Fruit fly (Drosophila melanogaster) whole organism, embryonic: ENCODE measurements around the gene Gem2.

ENCODE experiments used
- Adf1 ChIP-seq: fragments of 200-800 bp; sonication (Bioruptor generic); IDR thresholded peaks from 2 replicates; pipeline ENCODE4 v1.3.6; 2022; ENCODE audit warnings: missing biosample characterization, missing genetic modification characterization
- Atf-2 ChIP-seq: fragments of 200-800 bp; sonication (Bioruptor generic); optimal IDR thresholded peaks from 2 replicates; lab custom pipeline; 2016; ENCODE audit warnings: missing biosample characterization, missing genetic modification characterization
- CG10321 ChIP-seq: fragments of 200-800 bp; sonication (Bioruptor generic); IDR thresholded peaks from 2 replicates; pipeline ENCODE4 v1.3.6; 2022; ENCODE audit warnings: missing biosample characterization, missing genetic modification characterization
- CG10979 ChIP-seq: fragments of 200-800 bp; sonication (Bioruptor generic); optimal IDR thresholded peaks from 2 replicates; lab custom pipeline; 2018; ENCODE audit warnings: missing biosample characterization, mild to moderate bottlenecking, missing genetic modification characterization, moderate library complexity
- CG12219 ChIP-seq: fragments of 200-800 bp; sonication (Bioruptor generic); optimal IDR thresholded peaks from 3 replicates; lab custom pipeline; 2018; ENCODE audit warnings: missing biosample characterization, mild to moderate bottlenecking, missing genetic modification characterization
- CG1233 ChIP-seq: fragments of 200-800 bp; sonication (Bioruptor generic); optimal IDR thresholded peaks from 4 replicates; lab custom pipeline; 2018; ENCODE audit warnings: missing biosample characterization, mild to moderate bottlenecking, missing genetic modification characterization
- CG12659 ChIP-seq: fragments of 200-800 bp; sonication (Bioruptor generic); optimal IDR thresholded peaks from 3 replicates; lab custom pipeline; 2017; ENCODE audit warnings: mild to moderate bottlenecking, missing biosample characterization, missing genetic modification reagents, missing genetic modification characterization
- CG13894 ChIP-seq: fragments of 200-800 bp; sonication (Bioruptor generic); optimal IDR thresholded peaks from 3 replicates; lab custom pipeline; 2018; ENCODE audit warnings: missing biosample characterization, mild to moderate bottlenecking, missing genetic modification characterization, moderate library complexity
- CG17912 ChIP-seq: fragments of 200-800 bp; sonication (Bioruptor generic); optimal IDR thresholded peaks from 2 replicates; lab custom pipeline; 2018; ENCODE audit warnings: missing biosample characterization, mild to moderate bottlenecking, missing genetic modification characterization
- CG34376 ChIP-seq: fragments of 200-800 bp; sonication (Bioruptor generic); optimal IDR thresholded peaks from 2 replicates; lab custom pipeline; 2018; ENCODE audit warnings: missing biosample characterization, mild to moderate bottlenecking, missing genetic modification characterization
- CG34422 ChIP-seq: fragments of 200-800 bp; sonication (Bioruptor generic); IDR thresholded peaks from 3 replicates; pipeline ENCODE4 v1.3.6; 2022; ENCODE audit warnings: missing biosample characterization, missing genetic modification characterization
- CG4617 ChIP-seq: fragments of 200-800 bp; sonication (Bioruptor generic); optimal IDR thresholded peaks from 3 replicates; lab custom pipeline; 2016; ENCODE audit warnings: missing biosample characterization, missing genetic modification characterization, borderline replicate concordance
- CG6683 ChIP-seq: fragments of 200-800 bp; sonication (Bioruptor generic); optimal IDR thresholded peaks from 2 replicates; lab custom pipeline; 2017; ENCODE audit warnings: missing biosample characterization, mild to moderate bottlenecking, missing genetic modification characterization, missing genetic modification reagents
- CG7963 ChIP-seq: fragments of 200-800 bp; sonication (Bioruptor generic); IDR thresholded peaks from 3 replicates; pipeline ENCODE4 v1.3.6; 2022; ENCODE audit warnings: missing biosample characterization, missing genetic modification characterization; ENCODE audit not compliant: partially characterized antibody
- CG9437 ChIP-seq: fragments of 200-800 bp; sonication (Bioruptor generic); optimal IDR thresholded peaks from 2 replicates; lab custom pipeline; 2018; ENCODE audit warnings: missing biosample characterization, mild to moderate bottlenecking, missing genetic modification characterization
- CG9817 ChIP-seq: fragments of 200-800 bp; sonication (Bioruptor generic); optimal IDR thresholded peaks from 2 replicates; lab custom pipeline; 2018; ENCODE audit warnings: missing biosample characterization, mild to moderate bottlenecking, missing genetic modification characterization, moderate library complexity
- CHES-1-like ChIP-seq: fragments of 200-800 bp; sonication (Bioruptor generic); optimal IDR thresholded peaks from 2 replicates; lab custom pipeline; 2016; ENCODE audit warnings: missing biosample characterization, missing genetic modification characterization
- CoRest ChIP-seq: fragments of 200-800 bp; sonication (Bioruptor generic); optimal IDR thresholded peaks from 3 replicates; lab custom pipeline; 2018; ENCODE audit warnings: missing biosample characterization, mild to moderate bottlenecking, missing genetic modification characterization, moderate library complexity
- Dfd ChIP-seq, 2 experiments: fragments of >200 bp; optimal IDR thresholded peaks; 2 replicates each; lab custom pipeline; 2017; ENCODE audit warnings: missing biosample characterization in 2 of 2, missing genetic modification characterization in 2 of 2
- Doc2 ChIP-seq: fragments of 200-800 bp; sonication (Bioruptor generic); IDR thresholded peaks from 2 replicates; pipeline ENCODE4 v1.3.6; 2022; ENCODE audit warnings: missing biosample characterization, missing genetic modification characterization
- Hey ChIP-seq: fragments of 200-800 bp; sonication (Bioruptor generic); optimal IDR thresholded peaks from 3 replicates; lab custom pipeline; 2018; ENCODE audit warnings: missing biosample characterization, mild to moderate bottlenecking, missing genetic modification characterization
- Hsf ChIP-seq: fragments of 200-800 bp; sonication (Bioruptor generic); optimal IDR thresholded peaks from 3 replicates; lab custom pipeline; 2016; ENCODE audit warnings: missing biosample characterization, missing genetic modification characterization
- Lpt ChIP-seq: fragments of >200 bp; optimal IDR thresholded peaks from 2 replicates; lab custom pipeline; 2018; ENCODE audit warnings: missing biosample characterization, missing genetic modification characterization
- MESR4 ChIP-seq: fragments of 200-800 bp; sonication (Bioruptor generic); optimal IDR thresholded peaks from 2 replicates; lab custom pipeline; 2018; ENCODE audit warnings: missing biosample characterization, mild to moderate bottlenecking, missing genetic modification characterization, moderate library complexity
- Mad ChIP-seq: fragments of 200-800 bp; sonication (Bioruptor generic); optimal IDR thresholded peaks from 2 replicates; lab custom pipeline; 2016; ENCODE audit warnings: missing biosample characterization, missing genetic modification characterization
- Spps ChIP-seq: fragments of 200-800 bp; sonication (Bioruptor generic); optimal IDR thresholded peaks from 2 replicates; lab custom pipeline; 2018; ENCODE audit warnings: missing biosample characterization, mild to moderate bottlenecking, missing genetic modification characterization
- amos ChIP-seq: fragments of 200-800 bp; sonication (Bioruptor generic); IDR thresholded peaks from 2 replicates; pipeline ENCODE4 v1.3.6; 2022; ENCODE audit warnings: missing biosample characterization, missing genetic modification characterization; ENCODE audit not compliant: partially characterized antibody
- ara ChIP-seq: fragments of 200-800 bp; sonication (Bioruptor generic); IDR thresholded peaks from 2 replicates; pipeline ENCODE4 v1.3.6; 2022; ENCODE audit warnings: missing biosample characterization, missing genetic modification characterization
- bcd ChIP-seq: fragments of 200-800 bp; sonication (Bioruptor generic); optimal IDR thresholded peaks from 2 replicates; lab custom pipeline; 2017; ENCODE audit warnings: missing biosample characterization, mild to moderate bottlenecking, missing genetic modification characterization
- bowl ChIP-seq: fragments of 200-800 bp; sonication (Bioruptor generic); IDR thresholded peaks from 2 replicates; pipeline ENCODE4 v1.3.6; 2022; ENCODE audit warnings: missing biosample characterization, missing genetic modification characterization
- cas ChIP-seq: fragments of 200-800 bp; sonication (Bioruptor generic); IDR thresholded peaks from 2 replicates; pipeline ENCODE4 v1.3.6; 2022; ENCODE audit warnings: missing biosample characterization, missing genetic modification characterization
- crc ChIP-seq: fragments of 200-800 bp; sonication (Bioruptor generic); optimal IDR thresholded peaks from 2 replicates; lab custom pipeline; 2016; ENCODE audit warnings: missing biosample characterization, missing genetic modification characterization
- crol ChIP-seq: fragments of 200-800 bp; sonication (Bioruptor generic); IDR thresholded peaks from 2 replicates; pipeline ENCODE4 v1.3.6; 2022; ENCODE audit warnings: missing biosample characterization, missing genetic modification characterization
- ems ChIP-seq: fragments of 200-800 bp; sonication (Bioruptor generic); optimal IDR thresholded peaks from 3 replicates; lab custom pipeline; 2016; ENCODE audit warnings: missing biosample characterization, missing genetic modification characterization
- esg ChIP-seq: fragments of 200-800 bp; sonication (Bioruptor generic); conservative IDR thresholded peaks from 2 replicates; pipeline ENCODE4 v1.3.6; 2022; ENCODE audit warnings: missing biosample characterization, missing genetic modification characterization
- fd102C ChIP-seq: fragments of 200-800 bp; sonication (Bioruptor generic); optimal IDR thresholded peaks from 2 replicates; lab custom pipeline; 2018; ENCODE audit warnings: missing biosample characterization, mild to moderate bottlenecking, missing genetic modification characterization, moderate library complexity
- h ChIP-seq: fragments of >200 bp; optimal IDR thresholded peaks from 2 replicates; lab custom pipeline; 2017
- inv ChIP-seq: fragments of 200-800 bp; sonication (Bioruptor generic); IDR thresholded peaks from 2 replicates; pipeline ENCODE4 v1.3.6; 2022; ENCODE audit warnings: missing biosample characterization, missing genetic modification characterization; ENCODE audit not compliant: partially characterized antibody
- kay ChIP-seq: fragments of 200-800 bp; sonication (Bioruptor generic); optimal IDR thresholded peaks from 2 replicates; lab custom pipeline; 2016; ENCODE audit warnings: missing biosample characterization, missing genetic modification characterization
- klu ChIP-seq: fragments of 200-800 bp; sonication (Bioruptor generic); IDR thresholded peaks from 2 replicates; pipeline ENCODE4 v1.3.6; 2022; ENCODE audit warnings: missing biosample characterization, missing genetic modification characterization
- lola ChIP-seq, 3 experiments: fragments of >200 bp in 2 of 3; fragments of 200-800 bp in 1 of 3; sonication (Bioruptor generic) in 1 of 3; optimal IDR thresholded peaks; 2 replicates each; lab custom pipeline; 2017 to 2019; ENCODE audit warnings: missing biosample characterization in 3 of 3, missing genetic modification characterization in 3 of 3, mild to moderate bottlenecking in 1 of 3, moderate library complexity in 1 of 3
- luna ChIP-seq: fragments of 200-800 bp; sonication (Bioruptor generic); optimal IDR thresholded peaks from 2 replicates; lab custom pipeline; 2016; ENCODE audit warnings: missing biosample characterization, missing genetic modification characterization
- mam ChIP-seq: fragments of 200-800 bp; sonication (Bioruptor generic); optimal IDR thresholded peaks from 3 replicates; lab custom pipeline; 2016; ENCODE audit warnings: missing biosample characterization, missing genetic modification characterization
- pho ChIP-seq: fragments of 200-800 bp; sonication (Bioruptor generic); optimal IDR thresholded peaks from 2 replicates; lab custom pipeline; 2016; ENCODE audit warnings: missing biosample characterization, missing genetic modification characterization
- ranshi ChIP-seq: fragments of 200-800 bp; sonication (Bioruptor generic); IDR thresholded peaks from 2 replicates; pipeline ENCODE4 v1.3.6; 2022; ENCODE audit warnings: missing biosample characterization, missing genetic modification characterization
- sc ChIP-seq, 3 experiments: fragments of >200 bp in 2 of 3; fragments of 200-800 bp in 1 of 3; sonication (Bioruptor generic) in 1 of 3; optimal IDR thresholded peaks; 2 replicates in 2 of 3; 3 replicates in 1 of 3; lab custom pipeline; 2017; ENCODE audit warnings: mild to moderate bottlenecking in 1 of 3, missing biosample characterization in 1 of 3, missing genetic modification characterization in 1 of 3, missing genetic modification reagents in 1 of 3
- sim ChIP-seq: fragments of 200-800 bp; sonication (Bioruptor generic); IDR thresholded peaks from 2 replicates; pipeline ENCODE4 v1.3.6; 2022; ENCODE audit warnings: missing biosample characterization, missing genetic modification characterization
- slou ChIP-seq: fragments of 200-800 bp; sonication (Bioruptor generic); optimal IDR thresholded peaks from 3 replicates; lab custom pipeline; 2016; ENCODE audit warnings: missing biosample characterization, missing genetic modification characterization
- tx ChIP-seq: fragments of 200-800 bp; sonication (Bioruptor generic); optimal IDR thresholded peaks from 2 replicates; lab custom pipeline; 2016; ENCODE audit warnings: missing biosample characterization, missing genetic modification characterization

Gem2 gene

dm6 chr3L:19087369-19088275 lies 12.5 kb downstream of the Gem2 start (continued):
- TF ChIP-seq fd102C (GFP tag; lab: Kevin White, UChicago), result no peak
- TF ChIP-seq CG10321 (GFP tag; lab: Robert Waterston, UW), result no peak
- TF ChIP-seq CG7963 (GFP tag; lab: Robert Waterston, UW), result no peak
- TF ChIP-seq CG9817 (tag; lab: Kevin White, UChicago), result peak; percentile 4
- TF ChIP-seq crc (GFP tag; lab: Kevin White, UChicago), result no peak
- no peak for TF ChIP-seq CG17912 (GFP tag; lab: Kevin White, UChicago)
- no peak for TF ChIP-seq Lpt
- TF ChIP-seq ems (GFP tag; lab: Kevin White, UChicago), result no peak
- no peak for TF ChIP-seq ranshi (GFP tag; lab: Robert Waterston, UW)
- no peak for TF ChIP-seq Hsf (GFP tag; lab: Kevin White, UChicago)
- no peak for TF ChIP-seq Atf-2 (GFP tag; lab: Kevin White, UChicago)
- TF ChIP-seq Spps, result no peak
- peak; percentile 88 for TF ChIP-seq CG13894 (tag; lab: Kevin White, UChicago)
- TF ChIP-seq slou (GFP tag; lab: Kevin White, UChicago), result no peak
- peak; percentile 17 for TF ChIP-seq bcd (GFP tag; lab: Kevin White, UChicago)
- TF ChIP-seq CG34422 (GFP tag; lab: Robert Waterston, UW), result no peak
- TF ChIP-seq pho (GFP tag; lab: Kevin White, UChicago), result no peak
- TF ChIP-seq amos, result 0 out of 2 replicates have a peak, but pooled peaks have one; percentile 12
- peak; percentile 28; the same call in 1 of the 2 replicates for TF ChIP-seq Adf1
- TF ChIP-seq Doc2 (GFP tag; lab: Robert Waterston, UW), result no peak
- TF ChIP-seq sim (GFP tag; lab: Robert Waterston, UW), result no peak
- TF ChIP-seq CG34376 (GFP tag; lab: Kevin White, UChicago), result no peak
- TF ChIP-seq CG12659 (GFP tag; lab: Kevin White, UChicago), result peak; percentile 38
- peak; percentile 51 for TF ChIP-seq CG10979 (tag; lab: Kevin White, UChicago)
- no peak for TF ChIP-seq CG4617 (GFP tag; lab: Kevin White, UChicago)
- TF ChIP-seq MESR4 (GFP tag; lab: Kevin White, UChicago), result no peak
- no peak for TF ChIP-seq ara (GFP tag; lab: Robert Waterston, UW)
- peak; percentile 47 for TF ChIP-seq CG9437 (GFP tag; lab: Kevin White, UChicago)
- no peak for TF ChIP-seq luna (GFP tag; lab: Kevin White, UChicago)
- no peak for TF ChIP-seq crol (GFP tag; lab: Robert Waterston, UW)
- TF ChIP-seq Hey (tag; lab: Kevin White, UChicago), result no peak
- no peak for TF ChIP-seq cas
- peak; percentile 17; the same call in 1 of the 2 replicates for TF ChIP-seq esg (GFP tag; lab: Robert Waterston, UW)
- TF ChIP-seq CG1233 (GFP tag; lab: Kevin White, UChicago), result peak; percentile 33
- TF ChIP-seq CHES-1-like (GFP tag; lab: Kevin White, UChicago), result no peak
- TF ChIP-seq inv, result no peak
- no peak for TF ChIP-seq bowl (GFP tag; lab: Robert Waterston, UW)
- no peak for TF ChIP-seq kay (GFP tag; lab: Kevin White, UChicago)
- TF ChIP-seq tx, result no peak
- TF ChIP-seq sc (optimal IDR thresholded peaks at IDR 0.05; lab: Kevin White, UChicago), result no peak
- peak; percentile 6 for TF ChIP-seq sc (GFP tag; optimal IDR thresholded peaks at IDR 0.05; lab: Kevin White, UChicago)
- TF ChIP-seq lola (GFP tag; optimal IDR thresholded peaks at IDR 0.05; lab: Kevin White, UChicago), result no peak
- TF ChIP-seq CG6683 (GFP tag; lab: Kevin White, UChicago), result peak; percentile 39
- TF ChIP-seq Dfd (GFP tag; optimal IDR thresholded peaks at IDR 0.05; lab: Kevin White, UChicago), result no peak
- TF ChIP-seq klu (GFP tag; lab: Robert Waterston, UW), result no peak
- TF ChIP-seq CG12219 (GFP tag; lab: Kevin White, UChicago), result no peak
- TF ChIP-seq h (lab: Kevin White, UChicago), result no peak
- no peak for TF ChIP-seq mam (GFP tag; lab: Kevin White, UChicago)
- no peak for TF ChIP-seq Mad
- TF ChIP-seq CoRest (tag; lab: Kevin White, UChicago), result peak; percentile 58
